Fruit fly (Drosophila melanogaster) whole organism, embryonic: Measurements from ENCODE around the gene CG7914.
A peak's percentile ranks its signal among the peaks of the same experiment; 100 is the strongest.

Source experiments
- Atf-2 ChIP-seq: fragments of 200-800 bp; sonication (Bioruptor generic); optimal IDR thresholded peaks from 2 replicates; lab custom pipeline; 2016; ENCODE audit warnings: missing biosample characterization, missing genetic modification characterization
- Awh ChIP-seq: fragments of 200-800 bp; sonication (Bioruptor generic); IDR thresholded peaks from 2 replicates; pipeline ENCODE4, ENCODE4 v1.3.6; 2022; ENCODE audit warnings: missing biosample characterization, missing genetic modification characterization
- CG10209 ChIP-seq: fragments of 200-800 bp; sonication (Bioruptor generic); optimal IDR thresholded peaks from 3 replicates; lab custom pipeline; 2017; ENCODE audit warnings: missing biosample characterization, mild to moderate bottlenecking, missing genetic modification characterization, missing genetic modification reagents
- CG10267 ChIP-seq: fragments of 200-800 bp; sonication (Bioruptor generic); optimal IDR thresholded peaks from 2 replicates; lab custom pipeline; 2018; ENCODE audit warnings: missing biosample characterization, mild to moderate bottlenecking, missing genetic modification characterization, moderate library complexity
- CG10366 ChIP-seq: fragments of 200-800 bp; sonication (Bioruptor generic); IDR thresholded peaks from 2 replicates; pipeline ENCODE4 v1.3.6; 2022; ENCODE audit warnings: missing biosample characterization, missing genetic modification characterization
- CG11695 ChIP-seq: fragments of 200-800 bp; sonication (Bioruptor generic); IDR thresholded peaks from 3 replicates; pipeline ENCODE4 v1.3.6; 2022; ENCODE audit warnings: missing biosample characterization, missing genetic modification characterization
- CG15601 ChIP-seq: fragments of 200-800 bp; sonication (Bioruptor generic); optimal IDR thresholded peaks from 3 replicates; lab custom pipeline; 2019; ENCODE audit warnings: missing biosample characterization, mild to moderate bottlenecking, missing genetic modification characterization, moderate library complexity
- CG1602 ChIP-seq: fragments of 200-800 bp; sonication (Bioruptor generic); optimal IDR thresholded peaks from 3 replicates; lab custom pipeline; 2016; ENCODE audit warnings: missing biosample characterization, missing genetic modification characterization
- CG17186 ChIP-seq: fragments of 200-800 bp; sonication (Bioruptor generic); optimal IDR thresholded peaks from 3 replicates; lab custom pipeline; 2017; ENCODE audit warnings: missing biosample characterization, missing genetic modification reagents, missing genetic modification characterization
- CG17385 ChIP-seq: fragments of 200-800 bp; sonication (Bioruptor generic); optimal IDR thresholded peaks from 3 replicates; lab custom pipeline; 2018; ENCODE audit warnings: missing biosample characterization, mild to moderate bottlenecking, missing genetic modification characterization
- CG17912 ChIP-seq: fragments of 200-800 bp; sonication (Bioruptor generic); optimal IDR thresholded peaks from 2 replicates; lab custom pipeline; 2018; ENCODE audit warnings: missing biosample characterization, mild to moderate bottlenecking, missing genetic modification characterization
- CG18011 ChIP-seq: fragments of 200-800 bp; sonication (Bioruptor generic); optimal IDR thresholded peaks from 2 replicates; lab custom pipeline; 2017; ENCODE audit warnings: missing biosample characterization, missing genetic modification characterization, mild to moderate bottlenecking, moderate library complexity, missing genotype
- CG2199 ChIP-seq: fragments of 200-800 bp; sonication (Bioruptor generic); IDR thresholded peaks from 3 replicates; pipeline ENCODE4 v1.3.6; 2022; ENCODE audit warnings: missing biosample characterization, missing genetic modification characterization
- CG2712 ChIP-seq: fragments of 200-800 bp; optimal IDR thresholded peaks from 3 replicates; lab custom pipeline; 2019; ENCODE audit warnings: missing biosample characterization, mild to moderate bottlenecking, missing genetic modification characterization, moderate library complexity
- CG30431 ChIP-seq: fragments of 200-800 bp; sonication (Bioruptor generic); optimal IDR thresholded peaks from 2 replicates; lab custom pipeline; 2017; ENCODE audit warnings: missing biosample characterization, missing genetic modification characterization
- CG42726 ChIP-seq: fragments of 200-800 bp; sonication (Bioruptor generic); IDR thresholded peaks from 2 replicates; pipeline ENCODE4 v1.3.6; 2022; ENCODE audit warnings: missing biosample characterization, missing genetic modification characterization; ENCODE audit not compliant: partially characterized antibody
- CG7271 ChIP-seq: fragments of 200-800 bp; sonication (Bioruptor generic); optimal IDR thresholded peaks from 2 replicates; lab custom pipeline; 2018; ENCODE audit warnings: missing biosample characterization, mild to moderate bottlenecking, missing genetic modification characterization, moderate library complexity
- CG8765 ChIP-seq: fragments of 200-800 bp; sonication (Bioruptor generic); IDR thresholded peaks from 2 replicates; pipeline ENCODE4 v1.3.6; 2022; ENCODE audit warnings: missing biosample characterization, missing genetic modification characterization
- D19B ChIP-seq: fragments of 200-800 bp; sonication (Bioruptor generic); optimal IDR thresholded peaks from 2 replicates; lab custom pipeline; 2017; ENCODE audit warnings: missing biosample characterization, mild to moderate bottlenecking, missing genetic modification characterization
- Dad ChIP-seq: fragments of 200-800 bp; sonication (Bioruptor generic); optimal IDR thresholded peaks from 3 replicates; lab custom pipeline; 2016; ENCODE audit warnings: missing biosample characterization, missing genetic modification characterization
- Dbx ChIP-seq: fragments of 200-800 bp; sonication (Bioruptor generic); IDR thresholded peaks from 3 replicates; pipeline ENCODE4 v1.3.6; 2022; ENCODE audit warnings: missing biosample characterization, missing genetic modification characterization
- Deaf1 ChIP-seq: fragments of 200-800 bp; optimal IDR thresholded peaks from 3 replicates; lab custom pipeline; 2019; ENCODE audit warnings: missing biosample characterization, mild to moderate bottlenecking, missing genetic modification characterization, moderate library complexity
- Drgx ChIP-seq: fragments of 200-800 bp; sonication (Bioruptor generic); IDR thresholded peaks from 2 replicates; pipeline ENCODE4 v1.3.6; 2022; ENCODE audit warnings: missing biosample characterization, missing genetic modification characterization
- Elba2 ChIP-seq: fragments of 200-800 bp; sonication (Bioruptor generic); optimal IDR thresholded peaks from 3 replicates; lab custom pipeline; 2016; ENCODE audit warnings: missing biosample characterization, missing genetic modification characterization
- Ets65A ChIP-seq: fragments of 200-800 bp; sonication (Bioruptor generic); peaks from one replicate; lab custom pipeline; 2016; ENCODE audit warnings: missing biosample characterization, missing genetic modification characterization
- Gsc ChIP-seq: fragments of 200-800 bp; sonication (Bioruptor generic); IDR thresholded peaks from 2 replicates; pipeline ENCODE4 v1.3.6; 2022; ENCODE audit warnings: missing biosample characterization, missing genetic modification characterization
- HLH4C ChIP-seq: fragments of 200-800 bp; sonication (Bioruptor generic); IDR thresholded peaks from 3 replicates; pipeline ENCODE4 v1.3.6; 2022; ENCODE audit warnings: missing biosample characterization, missing genetic modification characterization; ENCODE audit not compliant: partially characterized antibody
- HmgZ ChIP-seq: fragments of 200-800 bp; sonication (Bioruptor generic); optimal IDR thresholded peaks from 2 replicates; lab custom pipeline; 2018; ENCODE audit warnings: missing biosample characterization, mild to moderate bottlenecking, missing genetic modification characterization
- Hmr ChIP-seq: fragments of 200-800 bp; sonication (Bioruptor generic); optimal IDR thresholded peaks from 3 replicates; lab custom pipeline; 2017; ENCODE audit warnings: mild to moderate bottlenecking, missing biosample characterization, missing genetic modification reagents, missing genetic modification characterization
- Hr39 ChIP-seq: fragments of >200 bp; optimal IDR thresholded peaks from 2 replicates; lab custom pipeline; 2017
- Lpt ChIP-seq: fragments of >200 bp; optimal IDR thresholded peaks from 2 replicates; lab custom pipeline; 2018; ENCODE audit warnings: missing biosample characterization, missing genetic modification characterization
- Meics ChIP-seq: fragments of 200-800 bp; sonication (Bioruptor generic); optimal IDR thresholded peaks from 2 replicates; lab custom pipeline; 2017; ENCODE audit warnings: missing biosample characterization, mild to moderate bottlenecking, missing genetic modification characterization
- Mes4 ChIP-seq: fragments of 200-800 bp; sonication (Bioruptor generic); optimal IDR thresholded peaks from 2 replicates; lab custom pipeline; 2016; ENCODE audit warnings: missing biosample characterization, missing genetic modification characterization
- NC2β ChIP-seq: fragments of 200-800 bp; sonication (Bioruptor generic); optimal IDR thresholded peaks from 2 replicates; lab custom pipeline; 2016; ENCODE audit warnings: missing biosample characterization, missing genetic modification characterization
- NK7.1 ChIP-seq: fragments of 200-800 bp; sonication (Bioruptor generic); optimal IDR thresholded peaks from 3 replicates; lab custom pipeline; 2016; ENCODE audit warnings: missing biosample characterization, missing genetic modification characterization
- Opbp ChIP-seq: fragments of 200-800 bp; sonication (Bioruptor generic); IDR thresholded peaks from 3 replicates; pipeline ENCODE4 v1.3.6; 2022; ENCODE audit warnings: missing biosample characterization, missing genetic modification characterization; ENCODE audit not compliant: partially characterized antibody
- bigmax ChIP-seq: fragments of 200-800 bp; sonication (Bioruptor generic); optimal IDR thresholded peaks from 2 replicates; lab custom pipeline; 2018; ENCODE audit warnings: missing biosample characterization, mild to moderate bottlenecking, missing genetic modification characterization
- emc ChIP-seq: fragments of 200-800 bp; sonication (Bioruptor generic); optimal IDR thresholded peaks from 2 replicates; lab custom pipeline; 2016; ENCODE audit warnings: missing biosample characterization, missing genetic modification characterization
- en ChIP-seq: fragments of 200-800 bp; sonication (Bioruptor generic); optimal IDR thresholded peaks from 2 replicates; lab custom pipeline; 2016; ENCODE audit warnings: missing biosample characterization, missing genetic modification characterization
- gcm ChIP-seq: fragments of 200-800 bp; sonication (Bioruptor generic); optimal IDR thresholded peaks from 2 replicates; lab custom pipeline; 2019; ENCODE audit warnings: missing biosample characterization, mild to moderate bottlenecking, missing genetic modification characterization, moderate library complexity
- hb ChIP-seq: fragments of 200-800 bp; sonication (Bioruptor generic); IDR thresholded peaks from 3 replicates; pipeline ENCODE4 v1.3.6; 2022; ENCODE audit warnings: missing biosample characterization, missing genetic modification characterization; ENCODE audit not compliant: partially characterized antibody
- lov ChIP-seq, 2 experiments: fragments of 200-800 bp in 1 of 2; fragments of >200 bp in 1 of 2; sonication (Bioruptor generic) in 1 of 2; IDR thresholded peaks in 1 of 2; optimal IDR thresholded peaks in 1 of 2; 2 replicates in 1 of 2; 3 replicates in 1 of 2; pipeline versions ENCODE4 v1.3.6 to Lab custom; 2017 to 2022; ENCODE audit warnings: missing biosample characterization in 1 of 2, missing genetic modification characterization in 1 of 2
- nmo ChIP-seq: fragments of 200-800 bp; sonication (Bioruptor generic); optimal IDR thresholded peaks from 2 replicates; lab custom pipeline; 2018; ENCODE audit warnings: missing biosample characterization, mild to moderate bottlenecking, missing genetic modification characterization, moderate library complexity
- onecut ChIP-seq: fragments of 200-800 bp; sonication (Bioruptor generic); IDR thresholded peaks from 2 replicates; pipeline ENCODE4 v1.3.6; 2022; ENCODE audit warnings: missing biosample characterization, missing genetic modification characterization
- ranshi ChIP-seq: fragments of 200-800 bp; sonication (Bioruptor generic); IDR thresholded peaks from 2 replicates; pipeline ENCODE4 v1.3.6; 2022; ENCODE audit warnings: missing biosample characterization, missing genetic modification characterization
- so ChIP-seq: fragments of 200-800 bp; sonication (Bioruptor generic); IDR thresholded peaks from 3 replicates; pipeline ENCODE4 v1.3.6; 2022; ENCODE audit warnings: missing biosample characterization, missing genetic modification characterization
- sob ChIP-seq: fragments of 200-800 bp; sonication (Bioruptor generic); IDR thresholded peaks from 2 replicates; pipeline ENCODE4 v1.3.6; 2022; ENCODE audit warnings: missing biosample characterization, missing genetic modification characterization
- tna ChIP-seq: fragments of 200-800 bp; sonication (Bioruptor generic); IDR thresholded peaks from 2 replicates; pipeline ENCODE4 v1.3.6; 2022; ENCODE audit warnings: missing biosample characterization, missing genetic modification characterization; ENCODE audit not compliant: partially characterized antibody
- twi ChIP-seq: fragments of 200-800 bp; optimal IDR thresholded peaks from 2 replicates; lab custom pipeline; 2019; ENCODE audit warnings: missing biosample characterization, mild to moderate bottlenecking, missing genetic modification characterization, moderate library complexity
- zfh2 ChIP-seq: fragments of 200-800 bp; sonication (Bioruptor generic); optimal IDR thresholded peaks from 2 replicates; lab custom pipeline; 2016; ENCODE audit warnings: missing biosample characterization, missing genetic modification characterization

The CG7914 gene

dm6 chrX:19179696-19180255 is 13.5 kb downstream of the CG7914 start, which contains the start of the genes CG7556 and CG7453 (continued):
- TF ChIP-seq HmgZ (tag; lab: Kevin White, UChicago), result peak; percentile 57
- TF ChIP-seq CG18011, result peak; percentile 51
- TF ChIP-seq CG17385 (GFP tag; lab: Kevin White, UChicago), result peak; percentile 63
- peak; percentile 62; the same call in 1 of the 2 replicates for TF ChIP-seq ranshi (GFP tag; lab: Robert Waterston, UW)
- peak; percentile 77 for TF ChIP-seq sob (GFP tag; lab: Robert Waterston, UW)
- TF ChIP-seq HLH4C (GFP tag; lab: Robert Waterston, UW), result no peak
- no peak for TF ChIP-seq CG2199
- TF ChIP-seq Awh (GFP tag; lab: Robert Waterston, UW), result no peak
- TF ChIP-seq Atf-2 (GFP tag; lab: Kevin White, UChicago), result peak; percentile 72
- TF ChIP-seq Hmr (GFP tag; lab: Kevin White, UChicago), result peak; percentile 71
- TF ChIP-seq Lpt (GFP tag; lab: Kevin White, UChicago), result no peak
- TF ChIP-seq CG15601 (tag; lab: Kevin White, UChicago), result peak; percentile 68
- TF ChIP-seq tna (GFP tag; lab: Robert Waterston, UW), result no peak
- no peak for TF ChIP-seq Elba2 (GFP tag; lab: Kevin White, UChicago)
- TF ChIP-seq Meics (GFP tag; lab: Kevin White, UChicago), result peak; percentile 73
- no peak for TF ChIP-seq CG42726 (GFP tag; lab: Robert Waterston, UW)
- TF ChIP-seq zfh2 (GFP tag; lab: Kevin White, UChicago), result peak; percentile 83
- TF ChIP-seq Opbp, result no peak
- peak; percentile 32; the same call in 1 of the 2 replicates for TF ChIP-seq Drgx (GFP tag; lab: Robert Waterston, UW)
- TF ChIP-seq Gsc (GFP tag; lab: Robert Waterston, UW), result no peak
- no peak for TF ChIP-seq CG17912
- no peak for TF ChIP-seq Hr39 (lab: Kevin White, UChicago)
- peak; percentile 42 for TF ChIP-seq NC2β (GFP tag; lab: Kevin White, UChicago)
- TF ChIP-seq CG30431 (GFP tag; lab: Kevin White, UChicago), result peak; percentile 45
- TF ChIP-seq nmo (GFP tag; lab: Kevin White, UChicago), result peak; percentile 80
- peak; percentile 40 for TF ChIP-seq Deaf1 (tag; lab: Kevin White, UChicago)
- peak; percentile 98 for TF ChIP-seq Ets65A (GFP tag; lab: Kevin White, UChicago)
- peak; percentile 50 for TF ChIP-seq NK7.1
- peak; percentile 57 for TF ChIP-seq emc (GFP tag; lab: Kevin White, UChicago)
- no peak for TF ChIP-seq lov (optimal IDR thresholded peaks at IDR 0.05; lab: Kevin White, UChicago)
- no peak for TF ChIP-seq lov (GFP tag; IDR thresholded peaks at IDR 0.05; lab: Robert Waterston, UW)
- TF ChIP-seq CG2712 (tag; lab: Kevin White, UChicago), result peak; percentile 80
- peak; percentile 39 for TF ChIP-seq D19B (GFP tag; lab: Kevin White, UChicago)
- TF ChIP-seq hb (GFP tag; lab: Robert Waterston, UW), result no peak
- peak; percentile 54 for TF ChIP-seq Mes4 (GFP tag; lab: Kevin White, UChicago)
- TF ChIP-seq en (GFP tag; lab: Kevin White, UChicago), result peak; percentile 4
- 0 out of 2 replicates have a peak, but pooled peaks have one; percentile 9 for TF ChIP-seq onecut (GFP tag; lab: Robert Waterston, UW)
- TF ChIP-seq CG11695, result peak; percentile 38; the same call in 1 of the 3 replicates
- TF ChIP-seq CG1602 (GFP tag; lab: Kevin White, UChicago), result peak; percentile 70
- TF ChIP-seq Dbx (GFP tag; lab: Robert Waterston, UW), result peak; percentile 47; the same call in 2 of the 3 replicates
- TF ChIP-seq so (GFP tag; lab: Robert Waterston, UW), result 0 out of 3 replicates have a peak, but pooled peaks have one; percentile 29
- peak; percentile 65 for TF ChIP-seq CG10209 (GFP tag; lab: Kevin White, UChicago)
- no peak for TF ChIP-seq CG8765 (GFP tag; lab: Robert Waterston, UW)
- peak; percentile 19 for TF ChIP-seq Dad (GFP tag; lab: Kevin White, UChicago)
- peak; percentile 23 for TF ChIP-seq CG17186
- TF ChIP-seq gcm (GFP tag; lab: Kevin White, UChicago), result peak; percentile 48
- TF ChIP-seq CG10267, result peak; percentile 76
- TF ChIP-seq twi (tag; lab: Kevin White, UChicago), result peak; percentile 49
- TF ChIP-seq CG10366 (GFP tag; lab: Robert Waterston, UW), result peak; percentile 51
- TF ChIP-seq CG7271, result no peak
- TF ChIP-seq bigmax (GFP tag; lab: Kevin White, UChicago), result no peak
